Worm (Caenorhabditis elegans) whole organism, L1 larva: ENCODE measurements around the gene F11D5.1.

Experiments used
- C04F5.9 ChIP-seq: sonication (generic microtip); optimal IDR thresholded peaks from 2 replicates; lab custom pipeline; 2016; ENCODE audit warnings: missing genetic modification characterization, missing compliant biosample characterization
- C34B4.2 ChIP-seq: sonication (generic microtip); optimal IDR thresholded peaks from 2 replicates; lab custom pipeline; 2017; ENCODE audit warnings: mild to moderate bottlenecking, missing genetic modification characterization, missing compliant biosample characterization
- alr-1 ChIP-seq: fragments of 200-800 bp; sonication (Bioruptor generic); optimal IDR thresholded peaks from 2 replicates; lab custom pipeline; 2018; ENCODE audit warnings: borderline replicate concordance, mild to moderate bottlenecking, missing genetic modification characterization, missing compliant biosample characterization
- aly-2 ChIP-seq: fragments of 150-350 bp; optimal IDR thresholded peaks from 2 replicates; lab custom pipeline; 2014; ENCODE audit warnings: missing biosample characterization, missing genetic modification characterization
- ama-1 ChIP-seq: fragments of 150-350 bp; optimal IDR thresholded peaks from 2 replicates; lab custom pipeline; 2014
- ceh-82 ChIP-seq, 3 experiments: fragments of 150-350 bp in 1 of 3; sonication (generic microtip) in 2 of 3; optimal IDR thresholded peaks; 2 replicates each; lab custom pipeline; 2014 to 2017; ENCODE audit warnings: missing biosample characterization in 3 of 3, missing genetic modification characterization in 3 of 3
- ces-1 ChIP-seq: fragments of 150-350 bp; optimal IDR thresholded peaks from 2 replicates; lab custom pipeline; 2014; ENCODE audit warnings: missing biosample characterization, missing genetic modification reagents, missing genetic modification characterization
- dpl-1 ChIP-seq, 3 experiments: fragments of 150-350 bp in 2 of 3; sonication (generic microtip) in 1 of 3; optimal IDR thresholded peaks; 2 replicates each; lab custom pipeline; 2014 to 2017; ENCODE audit warnings: missing biosample characterization in 3 of 3, missing genetic modification characterization in 3 of 3, missing genetic modification reagents in 3 of 3
- efl-1 ChIP-seq, 4 experiments: fragments of 150-350 bp; optimal IDR thresholded peaks in 3 of 4; peaks in 1 of 4; 1 replicate in 1 of 4; 2 replicates in 3 of 4; lab custom pipeline; 2014; ENCODE audit warnings: missing biosample characterization in 2 of 4, missing genetic modification characterization in 2 of 4, missing genetic modification reagents in 2 of 4
- egl-13 ChIP-seq: sonication (generic microtip); optimal IDR thresholded peaks from 2 replicates; lab custom pipeline; 2016; ENCODE audit warnings: missing genotype, missing genetic modification reagents, missing genetic modification characterization, missing compliant biosample characterization
- egl-27 ChIP-seq, 2 experiments: fragments of 150-350 bp in 1 of 2; sonication (generic microtip); optimal IDR thresholded peaks; 3 replicates each; lab custom pipeline; 2017 to 2018; ENCODE audit warnings: missing biosample characterization in 2 of 2, missing genetic modification characterization in 2 of 2, missing genetic modification reagents in 2 of 2
- ets-5 ChIP-seq: fragments of 200-800 bp; sonication (Bioruptor generic); IDR thresholded peaks from 2 replicates; pipeline ENCODE4 v1.3.6; 2022; ENCODE audit warnings: missing genetic modification characterization, missing compliant biosample characterization
- fkh-10 ChIP-seq: sonication (generic microtip); optimal IDR thresholded peaks from 2 replicates; lab custom pipeline; 2017; ENCODE audit warnings: missing biosample characterization, missing genetic modification reagents, missing genetic modification characterization
- fkh-8 ChIP-seq: sonication (generic microtip); optimal IDR thresholded peaks from 2 replicates; lab custom pipeline; 2016; ENCODE audit warnings: mild to moderate bottlenecking, missing genetic modification characterization, missing compliant biosample characterization
- grh-1 ChIP-seq: fragments of 200-800 bp; sonication (Bioruptor generic); IDR thresholded peaks from 2 replicates; pipeline ENCODE4 v1.3.6; 2022; ENCODE audit warnings: missing genetic modification reagents, missing genetic modification characterization, missing compliant biosample characterization
- hpl-2 ChIP-seq: fragments of 150-350 bp; optimal IDR thresholded peaks from 2 replicates; lab custom pipeline; 2014; ENCODE audit warnings: missing biosample characterization, missing genetic modification reagents, missing genetic modification characterization
- irx-1 ChIP-seq: sonication (generic microtip); optimal IDR thresholded peaks from 2 replicates; lab custom pipeline; 2016; ENCODE audit warnings: missing genetic modification characterization, missing compliant biosample characterization
- lin-14 ChIP-seq: fragments of 200-800 bp; sonication (Bioruptor generic); optimal IDR thresholded peaks from 2 replicates; lab custom pipeline; 2018; ENCODE audit warnings: mild to moderate bottlenecking, missing genetic modification characterization, moderate library complexity, missing compliant biosample characterization
- lin-15B ChIP-seq: fragments of 150-350 bp; sonication (generic microtip); optimal IDR thresholded peaks from 3 replicates; lab custom pipeline; 2014; ENCODE audit warnings: missing biosample characterization, missing genetic modification characterization
- lin-39 ChIP-seq: fragments of 150-350 bp; optimal IDR thresholded peaks from 2 replicates; lab custom pipeline; 2014; ENCODE audit warnings: missing biosample characterization, missing genetic modification reagents, missing genetic modification characterization
- lir-3 ChIP-seq: sonication (generic microtip); optimal IDR thresholded peaks from 2 replicates; lab custom pipeline; 2016; ENCODE audit warnings: mild to moderate bottlenecking, missing genetic modification characterization, moderate library complexity, missing compliant biosample characterization; ENCODE audit not compliant: poor library complexity
- mab-9 ChIP-seq: fragments of 200-800 bp; sonication (Bioruptor generic); IDR thresholded peaks from 2 replicates; pipeline ENCODE4 v1.3.6; 2022; ENCODE audit warnings: missing genetic modification reagents, missing genetic modification characterization, missing compliant biosample characterization
- mep-1 ChIP-seq: fragments of 150-350 bp; optimal IDR thresholded peaks from 2 replicates; lab custom pipeline; 2014; ENCODE audit warnings: missing biosample characterization, missing genetic modification characterization
- nhr-237 ChIP-seq: fragments of 150-350 bp; optimal IDR thresholded peaks from 2 replicates; lab custom pipeline; 2014; ENCODE audit warnings: missing biosample characterization, missing genetic modification characterization
- nhr-28 ChIP-seq: fragments of 150-350 bp; optimal IDR thresholded peaks from 2 replicates; lab custom pipeline; 2014; ENCODE audit warnings: missing biosample characterization, missing genetic modification characterization
- nhr-71 ChIP-seq: sonication (generic microtip); optimal IDR thresholded peaks from 2 replicates; lab custom pipeline; 2016; ENCODE audit warnings: mild to moderate bottlenecking, missing genetic modification characterization, moderate library complexity, missing compliant biosample characterization
- nhr-76 ChIP-seq: sonication (generic microtip); optimal IDR thresholded peaks from 2 replicates; lab custom pipeline; 2017; ENCODE audit warnings: missing biosample characterization, missing genetic modification characterization
- nhr-85 ChIP-seq: sonication (generic microtip); peaks from one replicate; lab custom pipeline; 2016; ENCODE audit warnings: missing genetic modification characterization, inconsistent platforms, missing compliant biosample characterization
- pqm-1 ChIP-seq: sonication (generic microtip); optimal IDR thresholded peaks from 3 replicates; lab custom pipeline; 2017; ENCODE audit warnings: missing biosample characterization, missing genetic modification characterization
- rnt-1 ChIP-seq: sonication (generic microtip); optimal IDR thresholded peaks from 2 replicates; lab custom pipeline; 2016; ENCODE audit warnings: mild to moderate bottlenecking, missing genetic modification characterization, moderate library complexity, missing compliant biosample characterization
- snu-23 ChIP-seq: sonication (generic microtip); optimal IDR thresholded peaks from 2 replicates; lab custom pipeline; 2016; ENCODE audit warnings: missing genetic modification characterization, missing compliant biosample characterization
- sup-37 ChIP-seq: fragments of 200-800 bp; sonication (Bioruptor generic); optimal IDR thresholded peaks from 2 replicates; lab custom pipeline; 2018; ENCODE audit warnings: mild to moderate bottlenecking, missing genetic modification characterization, missing compliant biosample characterization
- swsn-7 ChIP-seq: sonication (generic microtip); optimal IDR thresholded peaks from 2 replicates; lab custom pipeline; 2016; ENCODE audit warnings: missing genetic modification characterization, missing compliant biosample characterization
- unc-86 ChIP-seq: sonication (generic microtip); optimal IDR thresholded peaks from 2 replicates; lab custom pipeline; 2016; ENCODE audit warnings: missing genetic modification characterization, missing compliant biosample characterization
- unc-98 ChIP-seq: fragments of 200-800 bp; sonication (Bioruptor generic); IDR thresholded peaks from 2 replicates; pipeline ENCODE4 v1.3.6; 2022; ENCODE audit warnings: missing genetic modification characterization, missing compliant biosample characterization
- xbp-1 ChIP-seq: sonication (generic microtip); optimal IDR thresholded peaks from 2 replicates; lab custom pipeline; 2016; ENCODE audit warnings: missing genetic modification characterization, missing compliant biosample characterization

The F11D5.1 gene

ce11 chrX:3351526-3351925 is 18.6 kb downstream of the F11D5.1 start, which contains the start of gene ZK816.1:
Gene ZK816.1, plus strand, starts transcription at chrX:3351712.
- TF ChIP-seq ets-5 (GFP tag; lab: Robert Waterston, UW): no peak
- no peak for TF ChIP-seq nhr-76 (tag; lab: Kevin White, UChicago)
- no peak for TF ChIP-seq mep-1
- no peak for TF ChIP-seq efl-1 (optimal IDR thresholded peaks at IDR 0.05; lab: Kevin White, UChicago)
- peak in 1 of 2 experiments; percentile 19 for TF ChIP-seq efl-1 (GFP tag; optimal IDR thresholded peaks at IDR 0.05 in 1 of 2; lab: Kevin White, UChicago)
- no peak for TF ChIP-seq alr-1
- TF ChIP-seq ama-1: no peak
- no peak for TF ChIP-seq C34B4.2
- TF ChIP-seq unc-86: peak; percentile 34
- no peak for TF ChIP-seq lir-3 (tag; lab: Kevin White, UChicago)
- TF ChIP-seq mab-9 (GFP tag; lab: Robert Waterston, UW): no peak
- TF ChIP-seq lin-14 (GFP tag; lab: Kevin White, UChicago): peak; percentile 2
- TF ChIP-seq nhr-237 (tag; lab: Kevin White, UChicago): no peak
- TF ChIP-seq rnt-1: no peak
- no peak for TF ChIP-seq egl-13 (tag; lab: Kevin White, UChicago)
- TF ChIP-seq grh-1 (GFP tag; lab: Robert Waterston, UW): no peak
- TF ChIP-seq fkh-8 (tag; lab: Kevin White, UChicago): no peak
- TF ChIP-seq irx-1 (tag; lab: Kevin White, UChicago): no peak
- TF ChIP-seq nhr-71 (tag; lab: Kevin White, UChicago): no peak
- no peak for TF ChIP-seq C04F5.9 (tag; lab: Kevin White, UChicago)
- TF ChIP-seq lin-15B (tag; lab: Kevin White, UChicago): no peak

- TF ChIP-seq sup-37 (GFP tag; lab: Kevin White, UChicago) (no peak), unc-98 (GFP tag; lab: Robert Waterston, UW) (no peak)
- TF ChIP-seq, all 84 proteins: peak for 0
Measured at ce11 chrX:3362378-3362777, 29.5 kb downstream of the F11D5.1 start, which contains the start of gene dhs-26. Gene dhs-26, minus strand, starts transcription at chrX:3362493.

ce11 chrX:3366782-3367181 is 33.9 kb downstream of the F11D5.1 start:
- no peak for TF ChIP-seq ceh-82 (tag; optimal IDR thresholded peaks at IDR 0.05; lab: Kevin White, UChicago)
- TF ChIP-seq nhr-85 (tag; lab: Kevin White, UChicago): peak; percentile 55

- TF ChIP-seq nhr-76 (tag; lab: Kevin White, UChicago) (no peak), nhr-28 (tag; lab: Kevin White, UChicago) (no peak), lin-39 (tag; lab: Kevin White, UChicago) (no peak), pqm-1 (tag; lab: Kevin White, UChicago) (no peak), dpl-1 (GFP tag; optimal IDR thresholded peaks at IDR 0.05; lab: Kevin White, UChicago) (no peak), swsn-7 (tag; lab: Kevin White, UChicago) (no peak)
- TF ChIP-seq, all 84 proteins: peak for 0
Measured at ce11 chrX:3368659-3369058, 35.7 kb downstream of the F11D5.1 start, which contains the start of gene ZK563.2. Gene ZK563.2, plus strand, starts transcription at chrX:3368959.

- TF ChIP-seq egl-27 (tag; optimal IDR thresholded peaks at IDR 0.05; lab: Kevin White, UChicago) (no peak), hpl-2 (GFP tag; lab: Kevin White, UChicago) (no peak), fkh-10 (GFP tag; lab: Kevin White, UChicago) (no peak), xbp-1 (tag; lab: Kevin White, UChicago) (no peak), ets-5 (GFP tag; lab: Robert Waterston, UW) (no peak), ama-1 (no peak), C04F5.9 (tag; lab: Kevin White, UChicago) (no peak), snu-23 (GFP tag; lab: Kevin White, UChicago) (no peak), C34B4.2 (no peak), aly-2 (tag; lab: Kevin White, UChicago) (no peak), ces-1 (no peak)
Measured at ce11 chrX:3369442-3369841, 36.5 kb downstream of the F11D5.1 start.
